Worm (Caenorhabditis elegans): ENCODE measurements around the gene M04G7.2.

- no peak for TF ChIP-seq tab-1 (GFP tag; IDR thresholded peaks at IDR 0.05)
- TF ChIP-seq ztf-29 (GFP tag; IDR thresholded peaks at IDR 0.05) = no peak
- TF ChIP-seq flt-1 (GFP tag; IDR thresholded peaks at IDR 0.05) = no peak
- no peak for TF ChIP-seq ref-1 (GFP tag; conservative IDR thresholded peaks at IDR 0.05)
These were observed 32.0 kb downstream of the M04G7.2 start, which contains the start of gene Y66H1A.5 for ce11 chrIV:428869-429268.

Measured in whole organism, midembryonic.